Fruit fly (Drosophila melanogaster) whole organism, pupa: ENCODE data around the gene Dcps.

Source experiments
- CG10348 ChIP-seq: fragments of 200-800 bp; sonication (Bioruptor generic); IDR thresholded peaks from 2 replicates; pipeline ENCODE4 v1.3.6; 2022; ENCODE audit warnings: missing biosample characterization, missing genetic modification characterization
- CG12605 ChIP-seq: fragments of 200-800 bp; sonication (Bioruptor generic); IDR thresholded peaks from 2 replicates; pipeline ENCODE4 v1.3.6; 2022; ENCODE audit warnings: missing biosample characterization, missing genetic modification characterization
- CG13204 ChIP-seq: fragments of 200-800 bp; sonication (Bioruptor generic); optimal IDR thresholded peaks from 2 replicates; lab custom pipeline; 2018; ENCODE audit warnings: missing biosample characterization, mild to moderate bottlenecking, missing genetic modification characterization, moderate library complexity
- CG14655 ChIP-seq: fragments of 200-800 bp; sonication (Bioruptor generic); optimal IDR thresholded peaks from 3 replicates; lab custom pipeline; 2017; ENCODE audit warnings: mild to moderate bottlenecking, missing biosample characterization, missing genetic modification reagents, missing genetic modification characterization
- CG15710 ChIP-seq: fragments of 200-800 bp; sonication (Bioruptor generic); optimal IDR thresholded peaks from 2 replicates; lab custom pipeline; 2018; ENCODE audit warnings: missing biosample characterization, mild to moderate bottlenecking, missing genetic modification characterization, moderate library complexity
- CG17806 ChIP-seq: fragments of 200-800 bp; sonication (Bioruptor generic); optimal IDR thresholded peaks from 2 replicates; lab custom pipeline; 2018; ENCODE audit warnings: missing biosample characterization, mild to moderate bottlenecking, missing genetic modification characterization, moderate library complexity
- CG32121 ChIP-seq: fragments of 200-800 bp; sonication (Bioruptor generic); IDR thresholded peaks from 2 replicates; pipeline ENCODE4 v1.3.6; 2022; ENCODE audit warnings: missing biosample characterization, missing genetic modification characterization
- CG34367 ChIP-seq: fragments of 200-800 bp; sonication (Bioruptor generic); optimal IDR thresholded peaks from 2 replicates; lab custom pipeline; 2018; ENCODE audit warnings: missing biosample characterization, mild to moderate bottlenecking, missing genetic modification characterization
- CG4496 ChIP-seq: fragments of 200-800 bp; sonication (Bioruptor generic); IDR thresholded peaks from 3 replicates; pipeline ENCODE4 v1.3.6; 2022; ENCODE audit warnings: missing biosample characterization, missing genetic modification characterization
- CG8159 ChIP-seq: fragments of 200-800 bp; sonication (Bioruptor generic); optimal IDR thresholded peaks from 3 replicates; lab custom pipeline; 2018; ENCODE audit warnings: missing biosample characterization, mild to moderate bottlenecking, missing genetic modification characterization, moderate library complexity
- CG8301 ChIP-seq: fragments of 200-800 bp; sonication (Bioruptor generic); optimal IDR thresholded peaks from 2 replicates; lab custom pipeline; 2018; ENCODE audit warnings: missing biosample characterization, mild to moderate bottlenecking, missing genetic modification characterization
- CG9948 ChIP-seq: fragments of 200-800 bp; sonication (Bioruptor generic); optimal IDR thresholded peaks from 2 replicates; lab custom pipeline; 2018; ENCODE audit warnings: missing biosample characterization, mild to moderate bottlenecking, missing genetic modification characterization, moderate library complexity
- D1 ChIP-seq: fragments of 200-800 bp; sonication (Bioruptor generic); optimal IDR thresholded peaks from 2 replicates; lab custom pipeline; 2018; ENCODE audit warnings: missing biosample characterization, mild to moderate bottlenecking, missing genetic modification characterization, moderate library complexity
- EcR ChIP-seq: fragments of 200-800 bp; sonication (Bioruptor generic); optimal IDR thresholded peaks from 3 replicates; lab custom pipeline; 2019; ENCODE audit warnings: missing biosample characterization, missing genetic modification characterization, mild to moderate bottlenecking, moderate library complexity, missing genetic modification reagents
- Ets98B ChIP-seq: fragments of 200-800 bp; sonication (Bioruptor generic); IDR thresholded peaks from 2 replicates; pipeline ENCODE4 v1.3.6; 2022; ENCODE audit warnings: missing biosample characterization, missing genetic modification characterization
- Pif1A ChIP-seq: fragments of 200-800 bp; sonication (Bioruptor generic); optimal IDR thresholded peaks from 3 replicates; lab custom pipeline; 2016; ENCODE audit warnings: missing biosample characterization, missing genetic modification characterization
- Pif1B ChIP-seq: fragments of 200-800 bp; sonication (Bioruptor generic); optimal IDR thresholded peaks from 3 replicates; lab custom pipeline; 2016; ENCODE audit warnings: missing biosample characterization, missing genetic modification characterization
- Snoo ChIP-seq: fragments of 200-800 bp; sonication (Bioruptor generic); optimal IDR thresholded peaks from 3 replicates; lab custom pipeline; 2017; ENCODE audit warnings: missing biosample characterization, mild to moderate bottlenecking, missing genetic modification characterization, inconsistent platforms
- fd96Ca ChIP-seq: fragments of 200-800 bp; sonication (Bioruptor generic); IDR thresholded peaks from 3 replicates; pipeline ENCODE4 v1.3.6; 2022; ENCODE audit warnings: missing biosample characterization, missing genetic modification characterization
- gl ChIP-seq: fragments of 200-800 bp; sonication (Bioruptor generic); optimal IDR thresholded peaks from 2 replicates; lab custom pipeline; 2018; ENCODE audit warnings: missing biosample characterization, mild to moderate bottlenecking, missing genetic modification characterization
- rn ChIP-seq: fragments of 200-800 bp; sonication (Bioruptor generic); IDR thresholded peaks from 2 replicates; pipeline ENCODE4 v1.3.6; 2022; ENCODE audit warnings: missing biosample characterization, missing genetic modification characterization

Dcps gene

DNA sequence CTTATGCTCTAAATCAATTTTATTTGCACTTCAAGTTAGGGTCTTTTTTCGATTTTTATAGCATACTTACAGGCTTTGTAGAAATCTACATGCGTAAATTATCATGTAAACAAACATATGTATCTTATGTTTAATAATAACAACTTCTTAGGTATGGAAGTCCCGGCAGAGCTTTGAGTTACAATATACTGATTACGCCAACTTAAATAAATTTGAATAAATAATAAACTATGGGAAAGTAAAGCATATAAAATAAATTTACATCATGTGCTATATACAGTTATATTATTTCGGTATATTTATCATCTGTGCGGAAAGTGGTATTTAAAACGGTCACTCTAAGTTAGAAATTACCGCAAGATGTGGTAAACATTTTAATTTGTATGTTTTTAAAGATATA, 21.4 kb downstream of the Dcps start, which contains the start of gene CG1239:
Gene CG1239, plus strand, starts transcription at position 333 of the 400 bp plus-strand sequence.
- TF ChIP-seq CG32121 (GFP tag; lab: Robert Waterston, UW) (no peak), Pif1B (GFP tag; lab: Kevin White, UChicago) (no peak), CG34367 (tag; lab: Kevin White, UChicago) (no peak), CG10348 (no peak), D1 (no peak), CG4496 (no peak), CG17806 (tag; lab: Kevin White, UChicago) (no peak), CG14655 (GFP tag; lab: Kevin White, UChicago) (no peak), Snoo (tag; lab: Kevin White, UChicago) (no peak), CG9948 (tag; lab: Kevin White, UChicago) (no peak), CG8159 (tag; lab: Kevin White, UChicago) (no peak), fd96Ca (GFP tag; lab: Robert Waterston, UW) (no peak), Ets98B (GFP tag; lab: Robert Waterston, UW) (no peak), EcR (GFP tag; lab: Kevin White, UChicago) (no peak), CG13204 (no peak), Pif1A (GFP tag; lab: Kevin White, UChicago) (no peak), gl (tag; lab: Kevin White, UChicago) (no peak), CG8301 (tag; lab: Kevin White, UChicago) (no peak), rn (GFP tag; lab: Robert Waterston, UW) (no peak)

DNA sequence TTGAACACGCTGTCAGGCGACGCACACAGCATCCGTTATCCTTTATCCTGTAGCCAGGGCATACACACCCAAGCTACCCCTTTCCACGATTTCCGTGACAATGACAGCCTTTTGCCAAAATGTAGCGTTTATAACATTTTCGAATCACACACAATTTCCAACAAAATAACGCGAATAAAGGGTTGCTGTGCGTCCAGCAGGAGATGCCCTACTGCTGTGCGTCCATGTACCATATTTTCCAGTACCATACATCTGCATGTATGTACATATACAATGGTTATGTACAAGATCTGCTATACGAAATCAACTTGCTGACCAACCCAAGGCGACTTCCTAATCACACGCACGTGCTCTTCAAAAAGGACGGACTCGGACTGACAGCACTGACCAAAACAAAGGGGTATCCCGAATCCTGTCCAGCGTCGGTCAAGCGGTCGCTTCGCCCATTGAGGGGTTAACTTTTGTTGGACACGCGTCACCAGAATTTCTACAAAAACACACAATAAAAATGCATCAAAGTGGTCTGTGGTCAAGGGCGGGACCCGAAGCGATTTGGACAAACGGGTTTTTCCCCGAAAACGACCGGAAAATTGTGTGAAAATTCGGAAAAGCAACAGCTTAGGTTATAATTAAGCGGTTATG, 26.7 kb downstream of the Dcps start:
- TF ChIP-seq CG14655 (GFP tag; lab: Kevin White, UChicago), result no peak
- TF ChIP-seq CG15710 (tag; lab: Kevin White, UChicago), result no peak
- TF ChIP-seq fd96Ca (GFP tag; lab: Robert Waterston, UW), result no peak
- no peak for TF ChIP-seq CG8159 (tag; lab: Kevin White, UChicago)
- no peak for TF ChIP-seq CG13204
- no peak for TF ChIP-seq CG9948 (tag; lab: Kevin White, UChicago)
- TF ChIP-seq CG32121 (GFP tag; lab: Robert Waterston, UW), result no peak
- TF ChIP-seq CG34367 (tag; lab: Kevin White, UChicago), result no peak
- no peak for TF ChIP-seq CG10348
- no peak for TF ChIP-seq CG8301 (tag; lab: Kevin White, UChicago)
- TF ChIP-seq rn (GFP tag; lab: Robert Waterston, UW), result no peak
- TF ChIP-seq CG12605, result no peak
- no peak for TF ChIP-seq Ets98B (GFP tag; lab: Robert Waterston, UW)
- TF ChIP-seq CG17806 (tag; lab: Kevin White, UChicago), result no peak
- TF ChIP-seq, all 21 proteins: peak for 0

DNA sequence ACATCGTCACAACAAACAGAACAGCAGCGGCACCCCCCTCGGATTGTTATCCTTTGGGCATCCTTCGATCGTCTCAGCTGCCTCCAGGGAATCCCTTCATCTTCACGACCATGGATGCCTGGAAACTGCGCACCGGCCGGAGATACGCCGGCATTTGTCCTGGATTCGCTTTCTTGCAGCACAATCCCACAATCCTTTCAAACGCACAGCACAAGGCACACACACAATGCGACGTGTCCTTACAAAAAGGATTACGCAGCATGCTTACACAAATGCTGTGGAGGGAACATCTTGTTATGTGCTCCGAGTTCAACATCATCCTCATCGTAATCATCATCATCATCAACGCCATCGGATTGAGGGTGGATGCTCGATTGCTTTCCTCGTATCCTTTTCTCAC, 31.5 kb downstream of the Dcps start:
- TF ChIP-seq gl (tag; lab: Kevin White, UChicago), result no peak
- no peak for TF ChIP-seq CG10348
- TF ChIP-seq CG8159 (tag; lab: Kevin White, UChicago), result no peak
- TF ChIP-seq D1, result no peak
- no peak for TF ChIP-seq Pif1B (GFP tag; lab: Kevin White, UChicago)
- TF ChIP-seq fd96Ca (GFP tag; lab: Robert Waterston, UW), result no peak
- no peak for TF ChIP-seq CG14655 (GFP tag; lab: Kevin White, UChicago)

DNA sequence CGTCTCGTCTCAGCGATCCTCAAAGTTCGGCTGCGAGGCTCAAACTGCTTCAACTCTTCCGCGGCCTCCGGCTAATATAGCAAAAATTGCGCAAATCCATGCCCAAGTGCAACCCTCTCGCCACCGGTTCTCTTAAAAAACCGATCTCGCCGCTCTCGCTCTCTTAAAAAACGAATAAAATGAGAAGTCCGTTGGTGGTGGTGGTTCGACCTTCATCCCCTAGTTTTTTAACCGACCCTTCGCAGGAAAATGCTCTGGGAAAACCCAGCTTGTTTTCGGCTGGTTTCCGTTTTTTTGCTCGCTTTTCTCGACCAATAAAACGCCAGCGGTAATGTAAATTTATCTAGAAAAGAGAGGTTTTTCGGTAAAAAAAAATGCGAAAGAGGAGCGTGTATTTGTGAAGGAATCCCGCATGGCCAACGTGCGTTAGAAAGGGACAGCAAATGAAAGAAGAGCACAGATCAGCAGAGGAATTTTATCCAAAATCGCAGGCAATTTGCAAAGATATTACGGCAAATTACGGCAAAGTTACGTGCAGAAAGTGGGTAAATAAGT, 37.7 kb downstream of the Dcps start, which contains the start of gene cas:
Gene cas, minus strand, starts transcription at position 51 of the 555 bp plus-strand sequence.
- TF ChIP-seq CG14655 (GFP tag; lab: Kevin White, UChicago) (no peak), CG15710 (tag; lab: Kevin White, UChicago) (no peak)

DNA sequence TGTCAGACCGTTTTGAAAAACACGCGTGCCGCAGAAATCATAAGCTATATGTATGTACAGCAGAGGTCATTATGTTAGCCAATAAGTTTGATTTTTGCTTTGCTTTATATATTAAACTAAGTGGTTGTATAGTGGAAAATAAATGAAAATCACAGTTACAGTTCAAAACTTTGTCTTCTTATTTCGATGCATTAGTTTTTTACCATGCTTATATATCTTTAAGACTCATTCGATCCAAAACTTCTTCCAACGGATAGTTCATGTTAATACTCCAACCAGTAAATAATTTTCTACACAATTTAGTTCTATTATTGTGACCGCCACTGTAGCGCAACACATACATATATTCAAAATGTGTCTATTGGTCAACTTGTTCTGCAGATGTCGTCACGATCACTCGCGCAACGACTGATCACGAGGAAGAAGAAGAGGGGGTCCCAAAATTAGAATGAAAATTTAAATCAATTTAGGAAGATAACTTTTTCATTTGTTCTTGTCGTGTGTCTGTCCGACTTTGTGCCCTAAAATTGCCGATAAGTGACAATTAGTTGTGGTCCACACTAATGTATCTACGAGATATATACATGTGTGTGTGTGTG, 49.0 kb downstream of the Dcps start:
- TF ChIP-seq CG9948 (tag; lab: Kevin White, UChicago), result no peak
- 0 out of 2 replicates have a peak, but pooled peaks have one; percentile 8 for TF ChIP-seq CG32121 (GFP tag; lab: Robert Waterston, UW)
- TF ChIP-seq CG8301 (tag; lab: Kevin White, UChicago), result no peak
- TF ChIP-seq gl (tag; lab: Kevin White, UChicago), result no peak
- no peak for TF ChIP-seq CG10348
- TF ChIP-seq CG4496, result peak; percentile 57; the same call in 2 of the 3 replicates
- no peak for TF ChIP-seq CG15710 (tag; lab: Kevin White, UChicago)
- TF ChIP-seq Pif1B (GFP tag; lab: Kevin White, UChicago), result no peak
- TF ChIP-seq Snoo (tag; lab: Kevin White, UChicago), result no peak
- TF ChIP-seq CG12605, result no peak
- TF ChIP-seq CG13204, result no peak
- TF ChIP-seq Ets98B (GFP tag; lab: Robert Waterston, UW), result peak; percentile 25; the same call in 1 of the 2 replicates
- peak; percentile 71 for TF ChIP-seq CG14655 (GFP tag; lab: Kevin White, UChicago)
- TF ChIP-seq rn (GFP tag; lab: Robert Waterston, UW), result no peak
- TF ChIP-seq CG34367 (tag; lab: Kevin White, UChicago), result peak; percentile 23
- no peak for TF ChIP-seq fd96Ca (GFP tag; lab: Robert Waterston, UW)
- TF ChIP-seq CG17806 (tag; lab: Kevin White, UChicago), result no peak
- no peak for TF ChIP-seq D1
- no peak for TF ChIP-seq EcR (GFP tag; lab: Kevin White, UChicago)
- TF ChIP-seq Pif1A (GFP tag; lab: Kevin White, UChicago), result peak; percentile 38
- TF ChIP-seq CG8159 (tag; lab: Kevin White, UChicago), result peak; percentile 58
